Worm (Caenorhabditis elegans) whole organism, L4 larva: ENCODE data around the gene ZK1320.9.

Source experiments
- aly-2 ChIP-seq: sonication (generic microtip); optimal IDR thresholded peaks from 2 replicates; lab custom pipeline; 2018; ENCODE audit warnings: missing biosample characterization, missing genetic modification characterization
- ces-1 ChIP-seq: fragments of 150-350 bp; sonication (generic microtip); optimal IDR thresholded peaks from 4 replicates; lab custom pipeline; 2014; ENCODE audit warnings: missing biosample characterization, missing genetic modification reagents, missing genetic modification characterization
- nhr-76 ChIP-seq: fragments of 150-350 bp; optimal IDR thresholded peaks from 2 replicates; lab custom pipeline; 2014; ENCODE audit warnings: missing biosample characterization, missing genetic modification characterization
- zag-1 ChIP-seq: fragments of 150-350 bp; optimal IDR thresholded peaks from 2 replicates; lab custom pipeline; 2014; ENCODE audit warnings: missing biosample characterization, missing genetic modification characterization
- ztf-11 ChIP-seq: fragments of 150-350 bp; optimal IDR thresholded peaks from 2 replicates; lab custom pipeline; 2014; ENCODE audit warnings: missing biosample characterization, missing genetic modification characterization

DNA sequence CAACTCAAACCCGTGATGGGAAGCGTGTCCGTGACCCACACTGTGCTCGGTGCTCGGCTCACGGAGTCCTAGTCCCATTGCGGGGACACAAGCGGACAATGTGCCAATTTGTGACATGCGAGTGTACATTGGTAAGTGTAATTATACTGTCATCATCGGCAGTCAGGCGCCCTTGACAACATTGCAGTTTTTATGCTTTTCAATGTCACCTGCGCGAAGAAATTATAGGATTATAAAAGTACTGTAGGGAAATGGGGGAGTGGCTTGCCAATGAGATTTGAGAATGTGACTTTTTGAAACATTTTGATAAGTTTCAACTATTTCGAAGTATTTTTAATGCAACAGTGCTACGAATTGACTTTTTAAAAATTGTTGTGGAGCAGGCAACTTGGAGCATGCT is 49.3 kb upstream of the ZK1320.9 start:
- TF ChIP-seq ztf-11 (no peak), ces-1 (GFP tag; lab: Kevin White, UChicago) (no peak), nhr-76 (tag; lab: Kevin White, UChicago) (no peak), aly-2 (no peak), zag-1 (tag; lab: Kevin White, UChicago) (no peak)
